Fruit fly (Drosophila melanogaster) whole organism, prepupa: ENCODE results near the gene CG34425.
A peak's percentile ranks its signal among the peaks of the same experiment; 100 is the strongest.

Source experiments
- CG31627 ChIP-seq: fragments of 200-800 bp; sonication (Bioruptor generic); optimal IDR thresholded peaks from 3 replicates; lab custom pipeline; 2016; ENCODE audit warnings: missing biosample characterization, missing genetic modification characterization
- CG6854 ChIP-seq: fragments of 200-800 bp; sonication (Bioruptor generic); optimal IDR thresholded peaks from 2 replicates; lab custom pipeline; 2017; ENCODE audit warnings: missing biosample characterization, mild to moderate bottlenecking, missing genetic modification characterization
- Gug ChIP-seq: fragments of 200-800 bp; sonication (Bioruptor generic); IDR thresholded peaks from 2 replicates; pipeline ENCODE4 v1.3.6; 2022; ENCODE audit warnings: missing biosample characterization, missing genetic modification characterization
- ss ChIP-seq, 2 experiments: fragments of 200-800 bp; sonication (Bioruptor generic); optimal IDR thresholded peaks; 2 replicates in 1 of 2; 3 replicates in 1 of 2; lab custom pipeline; 2017 to 2018; ENCODE audit warnings: mild to moderate bottlenecking in 2 of 2, missing biosample characterization in 2 of 2, missing genetic modification characterization in 2 of 2, moderate library complexity in 1 of 2

DNA sequence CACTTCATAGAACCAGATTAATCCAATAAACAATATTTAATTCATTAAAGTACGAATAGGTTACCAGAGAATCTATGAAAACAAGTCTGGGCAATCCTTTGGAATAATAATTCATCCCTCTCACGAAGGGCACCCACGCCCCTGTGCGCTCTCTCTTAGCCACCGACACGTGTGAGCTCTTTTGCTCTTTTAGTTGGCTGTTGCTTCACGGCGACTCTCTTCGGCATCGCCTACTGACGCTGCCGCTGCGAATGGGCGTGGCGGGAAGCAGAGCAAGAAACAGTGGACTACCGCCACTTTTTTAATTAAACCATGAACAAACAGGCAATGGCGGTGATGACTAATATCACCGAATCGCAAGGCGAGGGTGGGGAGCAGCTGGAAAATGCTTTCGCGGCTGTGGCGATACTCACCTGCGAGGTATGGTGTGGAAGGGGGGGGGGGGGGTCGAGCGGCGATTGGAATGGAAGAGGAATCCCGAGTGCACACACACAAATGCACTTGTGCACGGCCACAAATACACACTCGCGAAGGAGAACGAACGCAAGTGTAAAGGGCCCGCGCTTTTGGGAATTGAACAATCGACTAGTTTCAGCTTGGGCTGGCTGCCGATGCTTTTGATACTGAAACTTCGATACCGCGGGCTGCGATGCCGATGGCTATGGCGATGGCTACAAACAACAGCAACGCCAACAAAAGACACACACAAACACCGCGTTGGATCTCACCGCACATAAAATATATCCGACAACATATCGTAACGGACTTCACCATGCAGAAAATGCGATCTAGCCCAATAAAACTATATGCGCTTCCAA is 27.7 kb downstream of the CG34425 start:
- TF ChIP-seq ss (GFP tag; optimal IDR thresholded peaks at IDR 0.05; lab: Kevin White, UChicago) = peak; percentile 29 to 63
- TF ChIP-seq Gug (GFP tag; lab: Robert Waterston, UW) = peak; percentile 64
- no peak for TF ChIP-seq CG6854
- peak; percentile 89 for TF ChIP-seq CG31627
